Worm (Caenorhabditis elegans) whole organism, young adult: ENCODE results near the gene polh-1.

Experiments
- F10E7.11 ChIP-seq: sonication (generic microtip); optimal IDR thresholded peaks from 2 replicates; lab custom pipeline; 2017; ENCODE audit warnings: mild to moderate bottlenecking, missing genetic modification characterization, moderate library complexity, missing compliant biosample characterization
- K12H6.12 ChIP-seq: fragments of 200-800 bp; sonication (Bioruptor generic); optimal IDR thresholded peaks from 2 replicates; lab custom pipeline; 2018; ENCODE audit warnings: mild to moderate bottlenecking, missing genetic modification characterization, missing compliant biosample characterization
- ama-1 ChIP-seq, 3 experiments: fragments of 150-350 bp in 1 of 3; sonication (generic microtip) in 2 of 3; optimal IDR thresholded peaks; 2 replicates each; lab custom pipeline; 2014 to 2018; ENCODE audit warnings: missing biosample characterization in 2 of 3, missing genetic modification characterization in 2 of 3, missing genetic modification reagents in 2 of 3
- mes-4 ChIP-seq: sonication (generic microtip); optimal IDR thresholded peaks from 2 replicates; lab custom pipeline; 2016; ENCODE audit warnings: missing genotype, missing genetic modification characterization, missing compliant biosample characterization
- somi-1 ChIP-seq: fragments of 200-800 bp; sonication (Bioruptor generic); optimal IDR thresholded peaks from 2 replicates; lab custom pipeline; 2018; ENCODE audit warnings: mild to moderate bottlenecking, missing genetic modification characterization, missing compliant biosample characterization
- ztf-28 ChIP-seq: fragments of 200-800 bp; sonication (Bioruptor generic); IDR thresholded peaks from 2 replicates; pipeline ENCODE4 v1.3.6; 2022; ENCODE audit warnings: missing genetic modification reagents, missing genetic modification characterization, missing compliant biosample characterization

- TF ChIP-seq mes-4 (tag; lab: Kevin White, UChicago) (no peak), ztf-28 (no peak), K12H6.12 (tag; lab: Kevin White, UChicago) (no peak), F10E7.11 (tag; lab: Kevin White, UChicago) (no peak), ama-1 (optimal IDR thresholded peaks at IDR 0.05; lab: Kevin White, UChicago) (no peak), ama-1 (GFP tag; optimal IDR thresholded peaks at IDR 0.05; lab: Kevin White, UChicago) (no peak), somi-1 (GFP tag; lab: Kevin White, UChicago) (no peak)
Measured at ce11 chrIII:1989940-1990339, 39.9 kb upstream of the polh-1 start.
